Fruit fly (Drosophila melanogaster) whole organism, embryonic: Measurements from ENCODE around the gene CG5157.

Experiments used
- CG10274 ChIP-seq: fragments of 200-800 bp; sonication (Bioruptor generic); optimal IDR thresholded peaks from 3 replicates; lab custom pipeline; 2017; ENCODE audit warnings: missing biosample characterization, mild to moderate bottlenecking, missing genetic modification characterization
- CG14441 ChIP-seq: fragments of 200-800 bp; sonication (Bioruptor generic); IDR thresholded peaks from 2 replicates; pipeline ENCODE4 v1.3.6; 2022; ENCODE audit warnings: missing biosample characterization, missing genetic modification characterization
- CG8290 ChIP-seq, 3 experiments: fragments of 200-800 bp; sonication (Bioruptor generic); optimal IDR thresholded peaks; 2 replicates each; lab custom pipeline; 2016 to 2019; ENCODE audit warnings: missing biosample characterization in 3 of 3, missing genetic modification characterization in 3 of 3, mild to moderate bottlenecking in 2 of 3, moderate library complexity in 1 of 3

DNA sequence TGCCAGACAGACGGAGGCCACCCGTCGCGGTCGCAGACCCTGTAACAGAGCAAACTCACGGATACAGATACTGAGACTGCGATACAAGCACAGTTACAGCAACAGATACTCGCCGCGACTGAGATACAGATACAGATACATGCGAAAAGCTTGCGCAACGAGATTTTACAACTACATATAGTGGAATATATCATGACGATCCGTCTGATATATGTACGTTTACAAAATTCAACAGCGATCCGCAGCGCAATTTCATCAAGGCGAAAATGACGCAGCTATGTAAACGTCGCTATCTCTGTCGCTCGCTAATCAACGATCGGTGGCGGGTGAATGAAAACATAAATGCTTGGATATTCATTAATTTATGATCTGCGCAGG, 12.5 kb upstream of the CG5157 start:
- TF ChIP-seq CG10274 (GFP tag; lab: Kevin White, UChicago) (no peak), CG8290 (GFP tag; optimal IDR thresholded peaks at IDR 0.05; lab: Kevin White, UChicago) (no peak), CG8290 (tag; optimal IDR thresholded peaks at IDR 0.05; lab: Kevin White, UChicago) (no peak), CG14441 (no peak)
